Worm (Caenorhabditis elegans): ENCODE data around the gene T09F5.1.
A peak's percentile ranks its signal among the peaks of the same experiment; 100 is the strongest.

The T09F5.1 gene

DNA sequence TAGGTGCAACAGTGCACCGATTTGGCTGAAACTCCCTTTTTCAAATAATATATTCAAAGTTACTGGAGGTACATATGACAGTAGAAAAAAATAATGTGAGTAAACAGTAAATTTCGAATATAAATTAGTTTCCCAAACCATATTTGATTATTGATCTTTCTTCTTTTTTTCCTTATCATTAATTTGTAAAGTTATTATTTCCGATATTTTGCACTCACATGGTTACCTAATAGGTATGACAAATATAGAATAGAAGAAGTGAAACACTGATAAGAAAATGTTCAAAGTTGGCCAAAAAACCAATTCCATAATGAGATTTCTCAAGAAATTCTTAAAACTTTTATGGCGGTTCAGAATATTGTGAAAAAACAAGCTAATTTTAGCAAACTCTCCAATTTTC lies 9.1 kb upstream of the T09F5.1 start:
- TF ChIP-seq R02D3.7 (tag; optimal IDR thresholded peaks at IDR 0.05) (no peak), crh-2 (tag; optimal IDR thresholded peaks at IDR 0.05) (no peak), peb-1 (tag; optimal IDR thresholded peaks at IDR 0.05) (no peak), lin-13 (GFP tag; optimal IDR thresholded peaks at IDR 0.05) (no peak), fos-1 (tag; optimal IDR thresholded peaks at IDR 0.05) (peak; percentile 42), alr-1 (tag; optimal IDR thresholded peaks at IDR 0.05) (no peak), ZK546.5 (tag; optimal IDR thresholded peaks at IDR 0.05) (no peak), lin-39 (tag; optimal IDR thresholded peaks at IDR 0.05) (no peak)

DNA sequence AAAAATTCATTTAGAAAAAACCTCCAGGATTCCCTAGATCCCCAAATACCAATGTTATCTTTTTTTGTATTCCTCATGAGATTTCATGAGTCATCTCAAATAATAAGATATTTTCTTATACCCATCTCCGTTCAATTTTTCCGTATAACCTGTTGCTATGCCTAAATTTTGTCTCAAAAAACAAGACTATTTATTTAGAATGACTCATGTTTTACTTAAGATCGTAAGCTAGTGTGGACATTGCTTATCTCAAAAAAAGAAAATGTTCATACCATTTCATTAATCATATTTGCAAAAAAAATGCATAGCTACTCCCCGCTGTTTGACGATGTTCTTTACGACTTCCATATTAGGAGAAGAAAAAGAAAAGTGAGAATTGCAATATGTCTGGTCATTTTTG lies 8.7 kb upstream of the T09F5.1 start, which contains the start of gene K08F9.3:
Gene K08F9.3 (plus strand): TSS at position 301 of the 400 bp plus-strand sequence.
- TF ChIP-seq egl-27 (tag; optimal IDR thresholded peaks at IDR 0.05): no peak
- no peak for TF ChIP-seq skn-1 (tag; optimal IDR thresholded peaks at IDR 0.05)
- TF ChIP-seq nhr-12 (tag; optimal IDR thresholded peaks at IDR 0.05): no peak
- no peak for TF ChIP-seq sem-4 (tag; optimal IDR thresholded peaks at IDR 0.05)
- TF ChIP-seq nhr-6 (tag; optimal IDR thresholded peaks at IDR 0.05): no peak
- TF ChIP-seq zag-1 (tag; optimal IDR thresholded peaks at IDR 0.05): no peak
- TF ChIP-seq ceh-16 (tag; optimal IDR thresholded peaks at IDR 0.05): no peak
- no peak for TF ChIP-seq R02D3.7 (tag; optimal IDR thresholded peaks at IDR 0.05)
- no peak for TF ChIP-seq nhr-11 (tag; optimal IDR thresholded peaks at IDR 0.05)
- no peak for TF ChIP-seq ama-1 (optimal IDR thresholded peaks at IDR 0.05)
- TF ChIP-seq nhr-23 (tag; optimal IDR thresholded peaks at IDR 0.05): no peak
- TF ChIP-seq C34F6.9 (tag; optimal IDR thresholded peaks at IDR 0.05): no peak
- TF ChIP-seq F13H6.1 (tag; optimal IDR thresholded peaks at IDR 0.05): no peak
- no peak for TF ChIP-seq blmp-1 (tag; optimal IDR thresholded peaks at IDR 0.05; ENCODE audit: insufficient read depth)
- no peak for TF ChIP-seq ZK546.5 (tag; optimal IDR thresholded peaks at IDR 0.05)
- no peak for TF ChIP-seq lin-13 (GFP tag; optimal IDR thresholded peaks at IDR 0.05)
- TF ChIP-seq snpc-4 (tag; optimal IDR thresholded peaks at IDR 0.05): no peak
- no peak for TF ChIP-seq lin-39 (tag; optimal IDR thresholded peaks at IDR 0.05)
- TF ChIP-seq mab-5 (tag; optimal IDR thresholded peaks at IDR 0.05): no peak

DNA sequence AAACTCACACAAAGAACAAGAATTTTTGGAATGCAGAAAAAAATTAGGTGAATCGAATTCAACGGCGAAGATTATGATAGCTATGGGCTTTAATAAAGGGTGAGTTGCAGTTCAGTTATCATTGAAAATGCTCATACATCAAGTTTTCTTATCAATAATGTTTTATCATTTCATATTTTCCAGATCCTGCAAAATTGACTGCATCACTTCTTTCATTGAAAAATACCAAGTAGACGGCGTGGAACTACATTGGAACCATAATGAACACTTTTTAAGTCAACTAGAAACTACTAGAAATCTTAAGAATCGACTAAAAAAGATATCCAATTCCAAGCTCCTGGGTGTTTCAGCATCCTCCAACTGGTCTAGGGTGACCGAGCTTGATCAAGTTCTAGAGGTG lies 5.6 kb upstream of the T09F5.1 start, which contains the start of gene K08F9.1:
Gene K08F9.1 (minus strand): TSS at position 101 of the 400 bp plus-strand sequence.
- TF ChIP-seq unc-62 (GFP tag; optimal IDR thresholded peaks at IDR 0.05) (no peak), nhr-77 (tag; optimal IDR thresholded peaks at IDR 0.05) (no peak), sem-4 (tag; optimal IDR thresholded peaks at IDR 0.05) (no peak), ztf-1 (GFP tag; conservative IDR thresholded peaks at IDR 0.05) (no peak), alr-1 (tag; optimal IDR thresholded peaks at IDR 0.05) (no peak), R02D3.7 (tag; optimal IDR thresholded peaks at IDR 0.05) (no peak), ZK546.5 (tag; optimal IDR thresholded peaks at IDR 0.05) (no peak), snpc-4 (tag; optimal IDR thresholded peaks at IDR 0.05) (no peak), nhr-129 (tag; optimal IDR thresholded peaks at IDR 0.05) (no peak), aly-2 (tag; optimal IDR thresholded peaks at IDR 0.05) (no peak), lin-39 (tag; optimal IDR thresholded peaks at IDR 0.05) (no peak), mab-5 (tag; optimal IDR thresholded peaks at IDR 0.05) (no peak), nhr-237 (tag; optimal IDR thresholded peaks at IDR 0.05) (no peak), ztf-4 (tag; optimal IDR thresholded peaks at IDR 0.05) (no peak), C34F6.9 (tag; optimal IDR thresholded peaks at IDR 0.05) (no peak), nhr-21 (tag; optimal IDR thresholded peaks at IDR 0.05) (no peak)

DNA sequence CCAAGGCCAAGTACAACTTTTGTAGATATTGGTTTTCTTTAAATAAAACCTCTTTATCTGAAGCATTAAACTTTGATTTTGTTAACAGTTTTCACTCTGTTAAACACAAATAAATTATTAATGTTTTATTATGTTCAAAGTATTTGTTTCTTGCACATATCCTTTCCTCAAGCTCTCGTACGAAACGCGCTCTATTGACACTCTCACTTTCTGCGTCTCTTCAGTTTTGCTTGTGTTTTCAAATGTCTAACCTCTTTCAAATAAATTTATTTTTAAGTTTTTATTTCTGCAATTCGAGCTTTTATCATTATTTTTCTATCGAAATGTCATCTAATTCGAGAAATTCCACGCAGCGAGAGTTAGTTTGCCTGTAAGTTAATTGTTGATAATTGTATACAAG lies 5.1 kb upstream of the T09F5.1 start, which contains the start of gene K08F9.4:
Gene K08F9.4 (plus strand): TSS at position 222 of the 400 bp plus-strand sequence.
- TF ChIP-seq mdl-1 (tag; optimal IDR thresholded peaks at IDR 0.05): no peak
- peak; percentile 47 for TF ChIP-seq fos-1 (tag; optimal IDR thresholded peaks at IDR 0.05)
- TF ChIP-seq zag-1 (tag; optimal IDR thresholded peaks at IDR 0.05): no peak
- no peak for TF ChIP-seq egl-27 (tag; optimal IDR thresholded peaks at IDR 0.05)
- TF ChIP-seq ama-1 (optimal IDR thresholded peaks at IDR 0.05): no peak
- no peak for TF ChIP-seq ZK546.5 (tag; optimal IDR thresholded peaks at IDR 0.05)
- TF ChIP-seq skn-1 (tag; optimal IDR thresholded peaks at IDR 0.05): no peak
- TF ChIP-seq elt-3 (tag; optimal IDR thresholded peaks at IDR 0.05): no peak
- no peak for TF ChIP-seq nhr-23 (tag; optimal IDR thresholded peaks at IDR 0.05)
- TF ChIP-seq R02D3.7 (tag; optimal IDR thresholded peaks at IDR 0.05): no peak
- TF ChIP-seq ztf-1 (GFP tag; conservative IDR thresholded peaks at IDR 0.05): no peak
- peak; percentile 2 for TF ChIP-seq sem-4 (tag; optimal IDR thresholded peaks at IDR 0.05)
- peak; percentile 26 for TF ChIP-seq nhr-21 (tag; optimal IDR thresholded peaks at IDR 0.05)
- peak; percentile 72 for TF ChIP-seq gmeb-1 (tag; optimal IDR thresholded peaks at IDR 0.05)
- no peak for TF ChIP-seq nhr-10 (tag; optimal IDR thresholded peaks at IDR 0.05)
- no peak for TF ChIP-seq ceh-16 (tag; optimal IDR thresholded peaks at IDR 0.05)
- no peak for TF ChIP-seq ztf-11 (tag; optimal IDR thresholded peaks at IDR 0.05)
- peak; percentile 48 for TF ChIP-seq crh-2 (tag; optimal IDR thresholded peaks at IDR 0.05)
- no peak for TF ChIP-seq nhr-77 (tag; optimal IDR thresholded peaks at IDR 0.05)
- no peak for TF ChIP-seq ztf-4 (tag; optimal IDR thresholded peaks at IDR 0.05)
- no peak for TF ChIP-seq lsy-2 (tag; optimal IDR thresholded peaks at IDR 0.05)
- TF ChIP-seq aly-2 (tag; optimal IDR thresholded peaks at IDR 0.05): no peak
- TF ChIP-seq blmp-1 (tag; optimal IDR thresholded peaks at IDR 0.05; ENCODE audit: insufficient read depth): peak; percentile 100
- TF ChIP-seq Y55F3AM.14 (GFP tag; optimal IDR thresholded peaks at IDR 0.05): no peak
- no peak for TF ChIP-seq ceh-82 (tag; optimal IDR thresholded peaks at IDR 0.05)
- TF ChIP-seq snpc-4 (tag; optimal IDR thresholded peaks at IDR 0.05): no peak
- no peak for TF ChIP-seq mab-5 (tag; optimal IDR thresholded peaks at IDR 0.05)
- no peak for TF ChIP-seq nhr-12 (tag; optimal IDR thresholded peaks at IDR 0.05)
- no peak for TF ChIP-seq lin-11 (tag; optimal IDR thresholded peaks at IDR 0.05)
- TF ChIP-seq unc-62 (GFP tag; optimal IDR thresholded peaks at IDR 0.05): no peak
- TF ChIP-seq peb-1 (tag; optimal IDR thresholded peaks at IDR 0.05): no peak
- no peak for TF ChIP-seq dmd-4 (tag; optimal IDR thresholded peaks at IDR 0.05)
- no peak for TF ChIP-seq alr-1 (tag; optimal IDR thresholded peaks at IDR 0.05)
- TF ChIP-seq nhr-129 (tag; optimal IDR thresholded peaks at IDR 0.05): peak; percentile 48
- peak; percentile 68 for TF ChIP-seq sma-3 (GFP tag; optimal IDR thresholded peaks at IDR 0.05)
- no peak for TF ChIP-seq unc-39 (tag; optimal IDR thresholded peaks at IDR 0.05)
- peak; percentile 78 for TF ChIP-seq C34F6.9 (tag; optimal IDR thresholded peaks at IDR 0.05)
- peak; percentile 68 for TF ChIP-seq nhr-25 (tag; optimal IDR thresholded peaks at IDR 0.05)

All from whole organism, L2 larva.